Worm (Caenorhabditis elegans): Measurements from ENCODE around the gene abt-4.

abt-4 gene

DNA sequence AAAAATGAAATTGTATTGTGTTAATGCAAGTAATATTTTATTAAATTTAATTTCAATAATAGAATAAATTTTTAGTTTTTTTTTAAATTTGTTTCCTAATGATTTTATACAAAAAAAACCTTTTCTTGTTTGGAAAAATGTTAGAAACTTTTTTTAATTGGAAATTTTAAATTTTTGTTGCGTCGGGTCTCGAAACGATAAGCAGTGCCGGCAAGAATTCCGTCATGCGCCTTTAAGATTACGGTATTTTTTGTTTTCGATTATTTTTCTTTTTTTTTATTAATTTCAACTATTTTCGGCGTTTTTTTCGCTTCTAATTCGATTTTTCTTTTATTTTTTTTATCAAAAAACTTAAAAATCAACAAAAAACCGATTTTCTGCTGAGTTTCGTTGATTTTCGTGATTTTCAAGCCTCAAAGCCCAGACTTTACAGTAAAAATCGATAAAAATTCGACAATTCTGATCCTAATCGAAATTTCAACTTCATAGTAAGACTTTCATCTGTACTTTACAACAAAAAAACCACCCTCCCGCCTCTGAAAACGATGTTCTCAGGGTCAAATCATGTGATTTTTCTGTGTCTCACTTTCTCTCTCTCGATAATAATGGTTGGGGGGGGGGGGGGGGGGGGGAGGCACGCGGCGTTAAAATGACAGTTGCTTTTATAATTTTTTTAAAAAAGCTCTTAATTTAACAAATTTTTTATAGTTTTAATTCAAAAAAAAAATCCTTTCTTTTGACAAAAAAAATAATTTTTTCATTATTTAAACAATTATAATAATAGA is 17.2 kb upstream of the abt-4 start:
- TF ChIP-seq hlh-30 (tag; optimal IDR thresholded peaks at IDR 0.05; ENCODE audit: insufficient read depth) (peak; percentile 35), ahr-1 (tag; optimal IDR thresholded peaks at IDR 0.05) (no peak), nhr-232 (tag; optimal IDR thresholded peaks at IDR 0.05) (no peak), pha-2 (tag; optimal IDR thresholded peaks at IDR 0.05) (no peak)

DNA sequence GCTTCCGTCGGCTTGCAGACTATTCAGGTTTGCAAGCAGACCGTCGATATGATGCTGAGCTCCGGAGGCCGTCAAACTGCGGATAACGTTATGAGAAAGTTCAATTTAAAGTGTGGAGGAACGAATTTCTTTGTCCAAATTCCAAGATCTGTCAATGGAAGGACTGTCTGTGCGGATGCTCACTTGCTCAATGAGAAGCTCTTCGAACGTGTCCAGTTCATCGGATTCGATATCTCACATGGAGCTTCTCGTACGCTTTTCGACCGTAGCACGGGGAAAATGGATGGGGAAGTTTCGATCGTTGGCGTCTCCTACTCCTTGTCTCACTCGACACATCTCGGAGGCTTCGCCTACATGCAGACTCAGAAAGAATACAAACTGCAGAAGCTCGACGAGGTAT is 15.5 kb upstream of the abt-4 start:
- TF ChIP-seq zip-5 (tag; optimal IDR thresholded peaks at IDR 0.05) (no peak), hlh-15 (tag; optimal IDR thresholded peaks at IDR 0.05) (no peak), ceh-9 (tag; optimal IDR thresholded peaks at IDR 0.05) (no peak), tbx-7 (tag; optimal IDR thresholded peaks at IDR 0.05) (no peak), sdc-2 (tag; optimal IDR thresholded peaks at IDR 0.05) (no peak), ceh-6 (GFP tag; optimal IDR thresholded peaks at IDR 0.05) (no peak), ttx-3 (tag; optimal IDR thresholded peaks at IDR 0.05) (no peak), fax-1 (tag; optimal IDR thresholded peaks at IDR 0.05) (no peak), ceh-24 (tag; optimal IDR thresholded peaks at IDR 0.05) (no peak), pros-1 (tag; optimal IDR thresholded peaks at IDR 0.05) (no peak), hlh-13 (GFP tag; optimal IDR thresholded peaks at IDR 0.05) (no peak), fkh-10 (GFP tag; optimal IDR thresholded peaks at IDR 0.05) (no peak), lim-6 (tag; optimal IDR thresholded peaks at IDR 0.05) (no peak)

DNA sequence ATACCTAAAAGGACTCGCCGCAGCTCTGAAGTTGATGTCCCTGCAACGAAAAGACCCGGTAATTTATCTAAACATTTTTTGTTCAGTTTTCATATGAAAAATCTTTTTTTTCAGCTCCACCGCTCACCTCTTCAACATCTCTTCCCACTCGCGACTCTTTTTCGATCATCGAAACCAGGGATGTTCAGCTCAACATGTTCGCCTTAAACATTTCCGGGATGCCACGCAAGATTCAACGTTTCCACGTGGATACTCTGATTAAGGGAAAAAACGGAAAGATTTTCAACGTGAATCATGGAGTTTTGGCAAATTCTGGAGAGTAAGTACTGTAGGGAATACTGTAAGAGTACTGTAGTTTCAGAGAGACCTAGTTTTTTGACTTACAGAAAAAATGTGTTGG is 13.0 kb upstream of the abt-4 start:
- TF ChIP-seq ceh-34 (tag; optimal IDR thresholded peaks at IDR 0.05) (no peak), K02D7.2 (tag; optimal IDR thresholded peaks at IDR 0.05) (no peak), tbx-7 (tag; optimal IDR thresholded peaks at IDR 0.05) (no peak), zip-5 (tag; optimal IDR thresholded peaks at IDR 0.05) (no peak), hlh-30 (tag; optimal IDR thresholded peaks at IDR 0.05; ENCODE audit: insufficient read depth) (no peak), ttx-3 (tag; optimal IDR thresholded peaks at IDR 0.05) (no peak), ceh-24 (tag; optimal IDR thresholded peaks at IDR 0.05) (no peak), pha-4 (tag; optimal IDR thresholded peaks at IDR 0.05) (no peak)

DNA sequence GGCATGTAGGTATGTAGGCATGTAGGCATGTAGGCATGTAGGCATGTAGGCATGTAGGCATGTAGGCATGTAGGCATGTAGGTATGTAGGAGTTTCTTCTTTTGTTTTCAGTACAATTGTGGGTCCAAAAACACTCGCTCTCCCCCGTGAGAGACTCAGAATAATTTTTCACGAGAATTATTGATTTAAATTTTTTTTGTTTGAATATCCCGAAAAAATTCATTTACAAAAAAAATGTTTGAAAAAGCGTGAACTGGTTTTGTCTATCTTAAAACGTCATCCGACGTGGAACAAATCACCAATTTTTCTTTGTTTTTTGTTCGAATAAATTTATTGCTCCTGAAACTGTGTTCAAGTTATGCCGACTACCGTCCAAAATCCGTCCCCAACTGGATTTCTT is 12.6 kb upstream of the abt-4 start, which contains the start of gene wago-10:
Gene wago-10 (plus strand): TSS at position 301 of the 400 bp plus-strand sequence.
- TF ChIP-seq unc-3 (GFP tag; conservative IDR thresholded peaks at IDR 0.05) (no peak), unc-3 (tag; optimal IDR thresholded peaks at IDR 0.05) (no peak), fax-1 (tag; optimal IDR thresholded peaks at IDR 0.05) (no peak), sox-4 (tag; optimal IDR thresholded peaks at IDR 0.05) (no peak), dmd-4 (tag; optimal IDR thresholded peaks at IDR 0.05; ENCODE audit: borderline replicate concordance) (no peak), ets-4 (tag; optimal IDR thresholded peaks at IDR 0.05) (no peak), lin-11 (tag; optimal IDR thresholded peaks at IDR 0.05) (no peak), fkh-6 (tag; optimal IDR thresholded peaks at IDR 0.05) (no peak), sdc-2 (tag; optimal IDR thresholded peaks at IDR 0.05) (no peak), mec-3 (tag; optimal IDR thresholded peaks at IDR 0.05; ENCODE audit: borderline replicate concordance) (no peak), dve-1 (tag; optimal IDR thresholded peaks at IDR 0.05) (no peak), T23F11.4 (GFP tag; optimal IDR thresholded peaks at IDR 0.05) (no peak), pha-4 (tag; optimal IDR thresholded peaks at IDR 0.05) (no peak), C08G9.2 (tag; optimal IDR thresholded peaks at IDR 0.05) (no peak), pqm-1 (tag; optimal IDR thresholded peaks at IDR 0.05) (no peak), hlh-13 (GFP tag; optimal IDR thresholded peaks at IDR 0.05) (no peak)

DNA sequence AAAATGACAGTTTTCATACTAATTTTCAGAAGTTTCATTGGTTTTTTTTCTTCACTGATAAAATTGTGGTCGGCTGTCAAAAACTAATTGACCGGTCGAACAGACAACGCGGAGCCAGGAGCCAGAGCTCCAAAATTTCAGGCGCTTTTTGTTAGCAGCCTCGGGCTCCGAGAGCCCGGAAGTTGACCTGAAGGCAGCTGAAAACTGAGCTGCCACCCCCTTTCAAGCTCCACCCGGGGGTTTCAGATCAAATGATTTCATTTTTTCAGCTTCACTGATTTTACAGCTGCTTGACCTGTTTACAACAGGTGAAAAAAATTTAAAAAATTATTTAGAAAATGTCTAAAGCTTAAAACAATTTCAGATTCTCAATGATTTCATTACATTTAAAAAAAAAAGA is 11.8 kb upstream of the abt-4 start:
- no peak for TF ChIP-seq odd-2 (tag; optimal IDR thresholded peaks at IDR 0.05)
- no peak for TF ChIP-seq hlh-30 (tag; optimal IDR thresholded peaks at IDR 0.05; ENCODE audit: insufficient read depth)
- no peak for TF ChIP-seq elt-4 (tag; optimal IDR thresholded peaks at IDR 0.05)
- no peak for TF ChIP-seq ceh-24 (tag; optimal IDR thresholded peaks at IDR 0.05)
